Fruit fly (Drosophila melanogaster) whole organism, embryonic: ENCODE data around the gene CG33258.
A peak's percentile ranks its signal among the peaks of the same experiment; 100 is the strongest.

ENCODE experiments used
- ATbp ChIP-seq: fragments of 200-800 bp; sonication (Bioruptor generic); optimal IDR thresholded peaks from 2 replicates; lab custom pipeline; 2017; ENCODE audit warnings: missing biosample characterization, mild to moderate bottlenecking, missing genetic modification characterization, missing genetic modification reagents
- Aef1 ChIP-seq: fragments of 200-800 bp; sonication (Bioruptor generic); IDR thresholded peaks from 3 replicates; pipeline ENCODE4 v1.3.6; 2022; ENCODE audit warnings: missing biosample characterization, missing genetic modification characterization
- Awh ChIP-seq: fragments of 200-800 bp; sonication (Bioruptor generic); IDR thresholded peaks from 2 replicates; pipeline ENCODE4, ENCODE4 v1.3.6; 2022; ENCODE audit warnings: missing biosample characterization, missing genetic modification characterization
- Bteb2 ChIP-seq: fragments of 200-800 bp; sonication (Bioruptor generic); optimal IDR thresholded peaks from 2 replicates; lab custom pipeline; 2016; ENCODE audit warnings: missing biosample characterization, missing genetic modification characterization
- CG10147 ChIP-seq: fragments of 200-800 bp; sonication (Bioruptor generic); optimal IDR thresholded peaks from 2 replicates; lab custom pipeline; 2019; ENCODE audit warnings: missing biosample characterization, mild to moderate bottlenecking, missing genetic modification characterization, moderate library complexity
- CG10209 ChIP-seq: fragments of 200-800 bp; sonication (Bioruptor generic); optimal IDR thresholded peaks from 3 replicates; lab custom pipeline; 2017; ENCODE audit warnings: missing biosample characterization, mild to moderate bottlenecking, missing genetic modification characterization, missing genetic modification reagents
- CG10366 ChIP-seq: fragments of 200-800 bp; sonication (Bioruptor generic); IDR thresholded peaks from 2 replicates; pipeline ENCODE4 v1.3.6; 2022; ENCODE audit warnings: missing biosample characterization, missing genetic modification characterization
- CG10979 ChIP-seq: fragments of 200-800 bp; sonication (Bioruptor generic); optimal IDR thresholded peaks from 2 replicates; lab custom pipeline; 2018; ENCODE audit warnings: missing biosample characterization, mild to moderate bottlenecking, missing genetic modification characterization, moderate library complexity
- CG14710 ChIP-seq: fragments of 200-800 bp; sonication (Bioruptor generic); optimal IDR thresholded peaks from 3 replicates; lab custom pipeline; 2019; ENCODE audit warnings: missing biosample characterization, mild to moderate bottlenecking, missing genetic modification characterization, moderate library complexity
- CG17328 ChIP-seq: fragments of 200-800 bp; sonication (Bioruptor generic); IDR thresholded peaks from 2 replicates; pipeline ENCODE4 v1.3.6; 2022; ENCODE audit warnings: missing biosample characterization, missing genetic modification characterization
- CG17385 ChIP-seq: fragments of 200-800 bp; sonication (Bioruptor generic); optimal IDR thresholded peaks from 3 replicates; lab custom pipeline; 2018; ENCODE audit warnings: missing biosample characterization, mild to moderate bottlenecking, missing genetic modification characterization
- CG18262 ChIP-seq: fragments of 200-800 bp; optimal IDR thresholded peaks from 3 replicates; lab custom pipeline; 2019; ENCODE audit warnings: missing biosample characterization, mild to moderate bottlenecking, missing genetic modification characterization, moderate library complexity
- CG18619 ChIP-seq: fragments of 200-800 bp; sonication (Bioruptor generic); optimal IDR thresholded peaks from 3 replicates; lab custom pipeline; 2017; ENCODE audit warnings: missing biosample characterization, mild to moderate bottlenecking, missing genetic modification characterization
- CG30403 ChIP-seq: fragments of 200-800 bp; sonication (Bioruptor generic); optimal IDR thresholded peaks from 3 replicates; lab custom pipeline; 2016; ENCODE audit warnings: missing biosample characterization, missing genetic modification characterization
- CG31441 ChIP-seq: fragments of 200-800 bp; sonication (Bioruptor generic); IDR thresholded peaks from 2 replicates; pipeline ENCODE4 v1.3.6; 2022; ENCODE audit warnings: missing biosample characterization, missing genetic modification characterization
- CG4424 ChIP-seq: fragments of 200-800 bp; sonication (Bioruptor generic); optimal IDR thresholded peaks from 3 replicates; lab custom pipeline; 2016; ENCODE audit warnings: missing biosample characterization, missing genetic modification characterization
- CG4854 ChIP-seq: fragments of 200-800 bp; sonication (Bioruptor generic); optimal IDR thresholded peaks from 2 replicates; lab custom pipeline; 2016; ENCODE audit warnings: missing biosample characterization, missing genetic modification characterization, inconsistent platforms
- CG6254 ChIP-seq: fragments of 200-800 bp; sonication (Bioruptor generic); optimal IDR thresholded peaks from 3 replicates; lab custom pipeline; 2017; ENCODE audit warnings: mild to moderate bottlenecking, missing biosample characterization, missing genetic modification reagents, missing genetic modification characterization
- CG6654 ChIP-seq: fragments of 200-800 bp; sonication (Bioruptor generic); optimal IDR thresholded peaks from 2 replicates; lab custom pipeline; 2017; ENCODE audit warnings: missing biosample characterization, mild to moderate bottlenecking, missing genetic modification characterization
- CG6683 ChIP-seq: fragments of 200-800 bp; sonication (Bioruptor generic); optimal IDR thresholded peaks from 2 replicates; lab custom pipeline; 2017; ENCODE audit warnings: missing biosample characterization, mild to moderate bottlenecking, missing genetic modification characterization, missing genetic modification reagents
- CG8290 ChIP-seq, 3 experiments: fragments of 200-800 bp; sonication (Bioruptor generic); optimal IDR thresholded peaks; 2 replicates each; lab custom pipeline; 2016 to 2019; ENCODE audit warnings: missing biosample characterization in 3 of 3, missing genetic modification characterization in 3 of 3, mild to moderate bottlenecking in 2 of 3, moderate library complexity in 1 of 3
- CG8388 ChIP-seq: fragments of 200-800 bp; sonication (Bioruptor generic); optimal IDR thresholded peaks from 2 replicates; lab custom pipeline; 2019; ENCODE audit warnings: missing biosample characterization, mild to moderate bottlenecking, missing genetic modification characterization, moderate library complexity
- CG9932 ChIP-seq: fragments of 200-800 bp; sonication (Bioruptor generic); IDR thresholded peaks from 2 replicates; pipeline ENCODE4 v1.3.6; 2022; ENCODE audit warnings: missing biosample characterization, missing genetic modification characterization
- CoRest ChIP-seq: fragments of 200-800 bp; sonication (Bioruptor generic); optimal IDR thresholded peaks from 3 replicates; lab custom pipeline; 2018; ENCODE audit warnings: missing biosample characterization, mild to moderate bottlenecking, missing genetic modification characterization, moderate library complexity
- D19A ChIP-seq: fragments of 200-800 bp; optimal IDR thresholded peaks from 3 replicates; lab custom pipeline; 2019; ENCODE audit warnings: missing biosample characterization, mild to moderate bottlenecking, missing genetic modification characterization, moderate library complexity
- Dip3 ChIP-seq: fragments of 200-800 bp; sonication (Bioruptor generic); optimal IDR thresholded peaks from 3 replicates; lab custom pipeline; 2016; ENCODE audit warnings: missing biosample characterization, missing genetic modification characterization
- HLH3B ChIP-seq: fragments of 200-800 bp; sonication (Bioruptor generic); IDR thresholded peaks from 2 replicates; pipeline ENCODE4 v1.3.6; 2022; ENCODE audit warnings: missing biosample characterization, missing genetic modification characterization
- MBD-R2 ChIP-seq: fragments of 200-800 bp; sonication (Bioruptor generic); IDR thresholded peaks from 2 replicates; pipeline ENCODE4 v1.3.6; 2022; ENCODE audit warnings: missing biosample characterization, missing genetic modification characterization
- Oli ChIP-seq: fragments of 200-800 bp; sonication (Bioruptor generic); optimal IDR thresholded peaks from 2 replicates; lab custom pipeline; 2018; ENCODE audit warnings: missing biosample characterization, mild to moderate bottlenecking, missing genetic modification characterization, moderate library complexity
- Ssrp ChIP-seq: fragments of 200-800 bp; sonication (Bioruptor generic); optimal IDR thresholded peaks from 2 replicates; lab custom pipeline; 2018; ENCODE audit warnings: missing biosample characterization, mild to moderate bottlenecking, missing genetic modification characterization, moderate library complexity
- bigmax ChIP-seq: fragments of 200-800 bp; sonication (Bioruptor generic); optimal IDR thresholded peaks from 2 replicates; lab custom pipeline; 2018; ENCODE audit warnings: missing biosample characterization, mild to moderate bottlenecking, missing genetic modification characterization
- fd102C ChIP-seq: fragments of 200-800 bp; sonication (Bioruptor generic); optimal IDR thresholded peaks from 2 replicates; lab custom pipeline; 2018; ENCODE audit warnings: missing biosample characterization, mild to moderate bottlenecking, missing genetic modification characterization, moderate library complexity
- fd96Cb ChIP-seq: fragments of 200-800 bp; sonication (Bioruptor generic); optimal IDR thresholded peaks from 2 replicates; lab custom pipeline; 2018; ENCODE audit warnings: missing biosample characterization, mild to moderate bottlenecking, missing genetic modification characterization, moderate library complexity
- gcm ChIP-seq: fragments of 200-800 bp; sonication (Bioruptor generic); optimal IDR thresholded peaks from 2 replicates; lab custom pipeline; 2019; ENCODE audit warnings: missing biosample characterization, mild to moderate bottlenecking, missing genetic modification characterization, moderate library complexity
- gfzf ChIP-seq: fragments of 200-800 bp; sonication (Bioruptor generic); optimal IDR thresholded peaks from 2 replicates; lab custom pipeline; 2016; ENCODE audit warnings: missing biosample characterization, mild to moderate bottlenecking, missing genetic modification characterization, moderate library complexity
- hkb ChIP-seq, 2 experiments: fragments of 200-800 bp in 1 of 2; fragments of >200 bp in 1 of 2; sonication (Bioruptor generic) in 1 of 2; IDR thresholded peaks in 1 of 2; optimal IDR thresholded peaks in 1 of 2; 2 replicates each; pipeline versions ENCODE4 v1.3.6 to Lab custom; 2017 to 2022; ENCODE audit warnings: missing biosample characterization in 1 of 2, missing genetic modification characterization in 1 of 2
- ken ChIP-seq: fragments of 200-800 bp; sonication (Bioruptor generic); IDR thresholded peaks from 3 replicates; pipeline ENCODE4 v1.3.6; 2022; ENCODE audit warnings: missing biosample characterization, missing genetic modification characterization
- nmo ChIP-seq: fragments of 200-800 bp; sonication (Bioruptor generic); optimal IDR thresholded peaks from 2 replicates; lab custom pipeline; 2018; ENCODE audit warnings: missing biosample characterization, mild to moderate bottlenecking, missing genetic modification characterization, moderate library complexity
- nom ChIP-seq: fragments of 200-800 bp; sonication (Bioruptor generic); optimal IDR thresholded peaks from 2 replicates; lab custom pipeline; 2017; ENCODE audit warnings: missing biosample characterization, missing genetic modification characterization, mild to moderate bottlenecking, moderate library complexity, missing genetic modification reagents
- oc ChIP-seq: fragments of 200-800 bp; sonication (Bioruptor generic); optimal IDR thresholded peaks from 2 replicates; lab custom pipeline; 2018; ENCODE audit warnings: missing biosample characterization, mild to moderate bottlenecking, missing genetic modification characterization, moderate library complexity
- pnt ChIP-seq: fragments of 200-800 bp; sonication (Bioruptor generic); optimal IDR thresholded peaks from 3 replicates; lab custom pipeline; 2016; ENCODE audit warnings: missing biosample characterization, missing genetic modification characterization
- repo ChIP-seq: fragments of 200-800 bp; sonication (Bioruptor generic); optimal IDR thresholded peaks from 2 replicates; lab custom pipeline; 2016; ENCODE audit warnings: missing biosample characterization, missing genetic modification characterization
- row ChIP-seq: fragments of 200-800 bp; sonication (Bioruptor generic); IDR thresholded peaks from 3 replicates; pipeline ENCODE4 v1.3.6; 2022; ENCODE audit warnings: missing biosample characterization, missing genetic modification characterization
- sens ChIP-seq: fragments of 200-800 bp; sonication (Bioruptor generic); peaks from one replicate; lab custom pipeline; 2016; ENCODE audit warnings: missing biosample characterization, missing genetic modification characterization
- tap ChIP-seq: fragments of 200-800 bp; optimal IDR thresholded peaks from 3 replicates; lab custom pipeline; 2019; ENCODE audit warnings: missing biosample characterization, mild to moderate bottlenecking, missing genetic modification characterization, moderate library complexity
- tio ChIP-seq: fragments of 200-800 bp; sonication (Bioruptor generic); optimal IDR thresholded peaks from 2 replicates; lab custom pipeline; 2017; ENCODE audit warnings: missing biosample characterization, missing genetic modification characterization, inconsistent platforms
- z ChIP-seq: fragments of 200-800 bp; sonication (Bioruptor generic); IDR thresholded peaks from 3 replicates; pipeline ENCODE4 v1.3.6; 2022; ENCODE audit warnings: missing biosample characterization, missing genetic modification characterization

Gene CG33258

dm6 chr3L:16045083-16045830 lies 37.1 kb upstream of the CG33258 start (continued):
- TF ChIP-seq CoRest (tag; lab: Kevin White, UChicago) (peak; percentile 44), row (peak; percentile 4; the same call in 2 of the 3 replicates), CG10147 (GFP tag; lab: Kevin White, UChicago) (peak; percentile 27), hkb (optimal IDR thresholded peaks at IDR 0.05; lab: Kevin White, UChicago) (no peak), hkb (GFP tag; IDR thresholded peaks at IDR 0.05; lab: Robert Waterston, UW) (peak; percentile 51), CG8388 (peak; percentile 60), CG4424 (GFP tag; lab: Kevin White, UChicago) (peak; percentile 29), Dip3 (no peak), Ssrp (tag; lab: Kevin White, UChicago) (peak; percentile 12), CG6254 (peak; percentile 47), HLH3B (GFP tag; lab: Robert Waterston, UW) (peak; percentile 42; the same call in 1 of the 2 replicates), D19A (peak; percentile 41), CG17328 (peak; percentile 47; the same call in 1 of the 2 replicates), nom (GFP tag; lab: Kevin White, UChicago) (peak; percentile 44), repo (GFP tag; lab: Kevin White, UChicago) (no peak), CG6654 (peak; percentile 4), CG10209 (peak; percentile 3), tio (GFP tag; lab: Kevin White, UChicago) (peak; percentile 64), pnt (GFP tag; lab: Kevin White, UChicago) (peak; percentile 24), CG10979 (peak; percentile 7), CG8290 (GFP tag; optimal IDR thresholded peaks at IDR 0.05; lab: Kevin White, UChicago) (no peak), CG8290 (tag; optimal IDR thresholded peaks at IDR 0.05; lab: Kevin White, UChicago) (peak in 1 of 2 experiments; percentile 44), sens (GFP tag; lab: Kevin White, UChicago) (peak; percentile 93), CG9932 (GFP tag; lab: Robert Waterston, UW) (peak; percentile 26; the same call in 1 of the 2 replicates), Oli (tag; lab: Kevin White, UChicago) (peak; percentile 52), tap (tag; lab: Kevin White, UChicago) (peak; percentile 46), CG4854 (GFP tag; lab: Kevin White, UChicago) (peak; percentile 47), oc (tag; lab: Kevin White, UChicago) (no peak), gcm (GFP tag; lab: Kevin White, UChicago) (peak; percentile 53), CG30403 (GFP tag; lab: Kevin White, UChicago) (peak; percentile 36), fd102C (GFP tag; lab: Kevin White, UChicago) (no peak), gfzf (no peak), Bteb2 (peak; percentile 16), CG14710 (tag; lab: Kevin White, UChicago) (peak; percentile 12), CG10366 (GFP tag; lab: Robert Waterston, UW) (peak; percentile 48), MBD-R2 (peak; percentile 8; the same call in 1 of the 2 replicates), Awh (GFP tag; lab: Robert Waterston, UW) (peak; percentile 7; the same call in 1 of the 2 replicates), nmo (peak; percentile 69), CG18262 (tag; lab: Kevin White, UChicago) (peak; percentile 71), bigmax (GFP tag; lab: Kevin White, UChicago) (no peak), fd96Cb (tag; lab: Kevin White, UChicago) (peak; percentile 51), Aef1 (GFP tag; lab: Robert Waterston, UW) (peak; percentile 34; the same call in 2 of the 3 replicates), CG18619 (GFP tag; lab: Kevin White, UChicago) (no peak), CG17385 (GFP tag; lab: Kevin White, UChicago) (no peak), CG31441 (GFP tag; lab: Robert Waterston, UW) (peak; percentile 61), CG6683 (GFP tag; lab: Kevin White, UChicago) (peak; percentile 25), ATbp (GFP tag; lab: Kevin White, UChicago) (peak; percentile 35), z (peak; percentile 52; the same call in 1 of the 3 replicates), ken (no peak)
